Worm (Caenorhabditis elegans): ENCODE data around the gene cyp-34A2.

Gene cyp-34A2

DNA sequence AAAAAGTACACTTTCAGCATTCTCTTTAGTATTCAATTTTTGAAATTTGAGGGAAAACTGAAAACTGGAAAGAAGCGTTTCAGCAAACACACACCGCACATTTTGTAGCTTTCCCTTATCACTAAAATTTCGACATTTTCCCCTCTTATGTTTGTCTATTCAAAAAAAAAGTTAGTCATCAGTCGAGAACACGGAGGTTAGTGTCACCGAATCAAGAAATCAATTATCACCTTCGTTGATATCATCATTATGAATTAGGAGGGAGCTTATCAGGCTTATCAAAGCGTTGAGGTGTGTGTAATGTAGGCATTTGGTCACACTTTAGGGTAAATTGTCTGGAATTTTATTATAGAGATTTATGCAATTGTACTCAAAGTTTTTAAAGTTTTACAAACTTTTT lies 7.7 kb upstream of the cyp-34A2 start, which contains the start of gene cpr-3:
TSS of gene cpr-3 (minus strand) at position 104 of the 400 bp plus-strand sequence.
- TF ChIP-seq attf-6 (GFP tag; IDR thresholded peaks at IDR 0.05), result no peak
- no peak for TF ChIP-seq lin-40 (tag; optimal IDR thresholded peaks at IDR 0.05)
- TF ChIP-seq madf-10 (tag; optimal IDR thresholded peaks at IDR 0.05), result peak; percentile 24
- no peak for TF ChIP-seq ZK185.1 (tag; optimal IDR thresholded peaks at IDR 0.05; ENCODE audit: poor library complexity, severe bottlenecking)
- no peak for TF ChIP-seq ztf-6 (GFP tag; IDR thresholded peaks at IDR 0.05)
- TF ChIP-seq ztf-18 (tag; optimal IDR thresholded peaks at IDR 0.05), result no peak
- no peak for TF ChIP-seq F55B11.4 (tag; optimal IDR thresholded peaks at IDR 0.05; ENCODE audit: borderline replicate concordance, insufficient read depth)
- TF ChIP-seq aptf-3 (GFP tag; IDR thresholded peaks at IDR 0.05), result no peak
- TF ChIP-seq gei-17 (GFP tag; optimal IDR thresholded peaks at IDR 0.05), result no peak
- no peak for TF ChIP-seq snpc-3.4 (tag; optimal IDR thresholded peaks at IDR 0.05)
- no peak for TF ChIP-seq egl-44 (GFP tag; IDR thresholded peaks at IDR 0.05)
- TF ChIP-seq atf-7 (tag; optimal IDR thresholded peaks at IDR 0.05), result peak; percentile 69
- no peak for TF ChIP-seq F37B4.10 (GFP tag; IDR thresholded peaks at IDR 0.05)
- TF ChIP-seq ets-4 (GFP tag; optimal IDR thresholded peaks at IDR 0.05), result peak; percentile 83
- no peak for TF ChIP-seq bed-1 (GFP tag; IDR thresholded peaks at IDR 0.05)
- no peak for TF ChIP-seq chd-7 (tag; optimal IDR thresholded peaks at IDR 0.05)
- no peak for TF ChIP-seq rec-8 (tag; optimal IDR thresholded peaks at IDR 0.05)
- TF ChIP-seq hlh-26 (GFP tag; conservative IDR thresholded peaks at IDR 0.05), result no peak
- no peak for TF ChIP-seq Y56A3A.18 (GFP tag; IDR thresholded peaks at IDR 0.05)
- no peak for TF ChIP-seq rpc-1 (optimal IDR thresholded peaks at IDR 0.05)
- no peak for TF ChIP-seq rpc-1 (tag; optimal IDR thresholded peaks at IDR 0.05)
- TF ChIP-seq nhr-80 (tag; optimal IDR thresholded peaks at IDR 0.05), result peak; percentile 97
- no peak for TF ChIP-seq unc-62 (GFP tag; optimal IDR thresholded peaks at IDR 0.05)
- TF ChIP-seq hmg-1.2 (GFP tag; IDR thresholded peaks at IDR 0.05), result no peak
- no peak for TF ChIP-seq lag-1 (GFP tag; IDR thresholded peaks at IDR 0.05)
- peak; percentile 88 for TF ChIP-seq ztf-22 (GFP tag; optimal IDR thresholded peaks at IDR 0.05)
- no peak for TF ChIP-seq B0336.3 (GFP tag; IDR thresholded peaks at IDR 0.05)
- TF ChIP-seq pha-4 (tag; optimal IDR thresholded peaks at IDR 0.05), result peak; percentile 23

DNA sequence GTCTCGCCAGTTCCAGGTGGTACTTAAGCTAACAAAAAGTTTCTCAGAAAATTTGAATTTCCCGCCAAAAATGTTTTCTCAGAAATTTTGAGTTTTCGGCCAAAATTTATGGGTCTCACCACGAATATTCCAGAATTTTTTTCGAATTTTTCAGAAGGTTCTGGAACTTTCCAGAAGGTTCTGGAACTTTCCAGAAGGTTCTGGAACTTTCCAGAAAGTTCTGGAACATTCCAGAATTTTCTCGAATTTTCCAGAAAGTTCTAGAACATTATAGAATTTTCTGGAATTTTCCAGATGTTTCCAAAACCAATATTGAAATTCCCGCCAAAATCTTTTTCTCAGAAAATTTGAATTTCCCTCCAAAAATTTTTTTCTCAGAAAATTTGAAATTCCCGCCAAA lies 4.5 kb upstream of the cyp-34A2 start:
- TF ChIP-seq ceh-100 (GFP tag; IDR thresholded peaks at IDR 0.05), result peak; percentile 53
- peak; percentile 29; the same call in 1 of the 2 replicates for TF ChIP-seq egl-44 (GFP tag; IDR thresholded peaks at IDR 0.05)
- TF ChIP-seq ceh-40 (GFP tag; IDR thresholded peaks at IDR 0.05), result peak; percentile 63; the same call in 1 of the 2 replicates
- 0 out of 2 replicates have a peak, but pooled peaks have one; percentile 19 for TF ChIP-seq egrh-3 (GFP tag; IDR thresholded peaks at IDR 0.05)
- peak; percentile 77 for TF ChIP-seq dox-1 (GFP tag; IDR thresholded peaks at IDR 0.05)
- TF ChIP-seq madf-6 (GFP tag; IDR thresholded peaks at IDR 0.05), result peak; percentile 50
- peak; percentile 96 for TF ChIP-seq hsf-1 (GFP tag; IDR thresholded peaks at IDR 0.05)

DNA sequence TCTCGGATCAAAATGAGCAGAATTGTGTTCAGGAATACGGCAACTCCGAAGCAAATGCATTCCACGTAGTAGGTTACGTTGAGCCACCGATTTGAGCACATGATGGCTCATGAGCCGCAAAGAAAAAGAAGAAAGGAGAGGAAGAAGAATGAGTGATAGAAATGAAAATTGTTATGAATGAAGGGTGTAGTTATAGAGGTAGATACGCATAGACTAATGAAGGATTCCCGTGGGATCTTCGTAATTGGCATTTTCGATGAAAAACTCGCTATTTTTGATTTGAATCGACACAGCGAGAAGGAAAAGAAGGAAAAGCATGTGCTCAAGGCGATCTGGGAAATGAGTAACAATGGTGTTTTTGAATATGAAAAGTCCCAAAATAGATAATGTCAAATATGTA lies 3.0 kb upstream of the cyp-34A2 start, which contains the start of gene str-96:
TSS of gene str-96 (minus strand) at position 101 of the 400 bp plus-strand sequence.
- TF ChIP-seq gei-17 (GFP tag; optimal IDR thresholded peaks at IDR 0.05) (no peak), nfya-1 (tag; optimal IDR thresholded peaks at IDR 0.05; ENCODE audit: borderline replicate concordance, insufficient read depth) (no peak), nhr-90 (tag; optimal IDR thresholded peaks at IDR 0.05) (no peak), snpc-4 (GFP tag; optimal IDR thresholded peaks at IDR 0.05) (no peak), snpc-4 (tag; optimal IDR thresholded peaks at IDR 0.05) (no peak), B0019.2 (GFP tag; conservative IDR thresholded peaks at IDR 0.05) (no peak), nfyb-1 (GFP tag; IDR thresholded peaks at IDR 0.05) (no peak)

All from whole organism, young adult.